Worm (Caenorhabditis elegans) whole organism, young adult: ENCODE results near the gene cyp-31A2.

Experiments
- C17E4.6 ChIP-seq: fragments of 200-800 bp; sonication (Bioruptor generic); IDR thresholded peaks from 2 replicates; pipeline ENCODE4 v1.3.6; 2022; ENCODE audit warnings: missing genetic modification reagents, missing genetic modification characterization, missing compliant biosample characterization
- T26A5.8 ChIP-seq: sonication (generic microtip); optimal IDR thresholded peaks from 2 replicates; lab custom pipeline; 2016; ENCODE audit warnings: missing genetic modification characterization, missing compliant biosample characterization
- ZK185.1 ChIP-seq: sonication (generic microtip); optimal IDR thresholded peaks from 2 replicates; lab custom pipeline; 2016; ENCODE audit warnings: mild to moderate bottlenecking, missing genetic modification characterization, missing compliant biosample characterization; ENCODE audit not compliant: poor library complexity, severe bottlenecking
- atf-7 ChIP-seq: sonication (generic microtip); optimal IDR thresholded peaks from 2 replicates; lab custom pipeline; 2017; ENCODE audit warnings: mild to moderate bottlenecking, missing genetic modification characterization, missing compliant biosample characterization
- athp-1 ChIP-seq: sonication (generic microtip); optimal IDR thresholded peaks from 2 replicates; lab custom pipeline; 2017; ENCODE audit warnings: mild to moderate bottlenecking, missing genetic modification characterization, missing compliant biosample characterization
- attf-6 ChIP-seq: fragments of 200-800 bp; sonication (Bioruptor generic); IDR thresholded peaks from 2 replicates; pipeline ENCODE4 v1.3.6; 2022; ENCODE audit warnings: missing genetic modification reagents, missing genetic modification characterization, missing compliant biosample characterization
- him-1 ChIP-seq: sonication (generic microtip); optimal IDR thresholded peaks from 2 replicates; lab custom pipeline; 2016; ENCODE audit warnings: missing genotype, missing genetic modification reagents, missing genetic modification characterization, missing compliant biosample characterization
- lir-1 ChIP-seq: fragments of 200-800 bp; sonication (Bioruptor generic); conservative IDR thresholded peaks from 2 replicates; pipeline ENCODE4 v1.3.6; 2022; ENCODE audit warnings: missing genetic modification reagents, missing genetic modification characterization, missing compliant biosample characterization
- nhr-90 ChIP-seq: sonication (generic microtip); optimal IDR thresholded peaks from 2 replicates; lab custom pipeline; 2016; ENCODE audit warnings: missing genotype, mild to moderate bottlenecking, missing genetic modification characterization, missing compliant biosample characterization
- pha-4 ChIP-seq: fragments of 150-350 bp; sonication (generic microtip); optimal IDR thresholded peaks from 2 replicates; lab custom pipeline; 2014; ENCODE audit warnings: missing biosample characterization, missing genetic modification reagents, missing genetic modification characterization
- snpc-4 ChIP-seq, 5 experiments: fragments of 150-350 bp in 1 of 5; sonication (generic microtip) in 4 of 5; optimal IDR thresholded peaks; 2 replicates each; lab custom pipeline; 2014 to 2018; ENCODE audit warnings: missing genetic modification characterization in 5 of 5, missing biosample characterization in 3 of 5, antibody characterized with exemption in 2 of 5, mild to moderate bottlenecking in 2 of 5, missing compliant biosample characterization in 2 of 5, missing genotype in 2 of 5, moderate library complexity in 2 of 5, missing genetic modification reagents in 1 of 5
- ztf-22 ChIP-seq: fragments of 200-800 bp; sonication (Bioruptor generic); optimal IDR thresholded peaks from 2 replicates; lab custom pipeline; 2018; ENCODE audit warnings: mild to moderate bottlenecking, missing genetic modification characterization, moderate library complexity, missing compliant biosample characterization
- ztf-25 ChIP-seq: fragments of 200-800 bp; sonication (Bioruptor generic); IDR thresholded peaks from 2 replicates; pipeline ENCODE4 v1.3.6; 2022; ENCODE audit warnings: missing genetic modification reagents, missing genetic modification characterization, missing compliant biosample characterization

ce11 chrIV:11438255-11438654, 34.5 kb downstream of the cyp-31A2 start:
- TF ChIP-seq lir-1 (GFP tag; lab: Robert Waterston, UW) (no peak), ztf-22 (GFP tag; lab: Kevin White, UChicago) (no peak), atf-7 (no peak), him-1 (tag; lab: Kevin White, UChicago) (no peak), ZK185.1 (tag; lab: Kevin White, UChicago) (no peak), ztf-25 (no peak), T26A5.8 (tag; lab: Kevin White, UChicago) (no peak), snpc-4 (GFP tag; optimal IDR thresholded peaks at IDR 0.05; lab: Kevin White, UChicago) (no peak), snpc-4 (tag; optimal IDR thresholded peaks at IDR 0.05; lab: Kevin White, UChicago) (no peak), nhr-90 (tag; lab: Kevin White, UChicago) (no peak), pha-4 (tag; lab: Kevin White, UChicago) (no peak), athp-1 (tag; lab: Kevin White, UChicago) (no peak), attf-6 (GFP tag; lab: Robert Waterston, UW) (no peak), C17E4.6 (no peak)
